Worm (Caenorhabditis elegans): ENCODE results near the gene C27H5.12.

C27H5.12 gene

DNA sequence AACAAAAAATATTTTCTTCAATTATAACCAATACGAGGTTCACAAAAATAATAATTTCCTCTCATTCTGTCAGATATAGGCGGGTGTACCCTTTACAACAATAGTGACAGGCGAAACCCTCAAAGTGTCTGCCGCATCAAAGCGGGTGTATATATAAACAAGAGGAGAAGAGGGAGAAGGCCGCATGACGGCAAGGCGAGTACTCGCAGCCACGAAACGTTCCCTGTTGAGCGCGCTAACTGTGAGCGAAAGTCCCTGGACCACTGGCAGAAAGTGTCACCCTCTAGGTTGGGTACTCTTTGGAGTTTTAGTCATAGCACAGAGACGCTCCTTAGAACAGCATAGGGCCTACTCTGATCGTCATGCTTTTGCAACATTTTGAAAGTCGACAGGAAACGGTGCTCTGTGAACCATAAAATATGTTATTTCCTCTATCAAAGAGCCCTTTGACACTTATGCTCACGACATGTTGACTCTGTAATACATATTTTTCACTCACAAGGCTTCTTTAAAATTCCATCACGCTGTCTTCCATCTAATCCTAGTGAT lies 38.7 kb upstream of the C27H5.12 start, which contains the start of gene pcrg-1:
TSS of gene pcrg-1 (plus strand) at position 499 of the 549 bp plus-strand sequence.
- TF ChIP-seq ama-1 (optimal IDR thresholded peaks at IDR 0.05) (no peak), ets-7 (tag; optimal IDR thresholded peaks at IDR 0.05) (peak; percentile 82), hmbx-1 (tag; optimal IDR thresholded peaks at IDR 0.05) (peak; percentile 62), sea-1 (GFP tag; conservative IDR thresholded peaks at IDR 0.05) (peak; percentile 93), B0310.2 (tag; optimal IDR thresholded peaks at IDR 0.05) (peak; percentile 85), ceh-36 (tag; optimal IDR thresholded peaks at IDR 0.05) (peak; percentile 85), flt-1 (GFP tag; IDR thresholded peaks at IDR 0.05) (peak; percentile 89), scrt-1 (GFP tag; IDR thresholded peaks at IDR 0.05) (peak; percentile 90), hmg-4 (GFP tag; optimal IDR thresholded peaks at IDR 0.05) (peak; percentile 99), tbx-11 (GFP tag; IDR thresholded peaks at IDR 0.05) (peak; percentile 93), pes-1 (GFP tag; IDR thresholded peaks at IDR 0.05) (peak; percentile 93), tra-4 (tag; optimal IDR thresholded peaks at IDR 0.05) (peak; percentile 83), tbx-37 (GFP tag; conservative IDR thresholded peaks at IDR 0.05) (peak; percentile 92), F13C5.2 (tag; optimal IDR thresholded peaks at IDR 0.05) (peak; percentile 94), hnd-1 (tag; optimal IDR thresholded peaks at IDR 0.05) (peak; percentile 75), aly-1 (tag; optimal IDR thresholded peaks at IDR 0.05) (peak; percentile 89), ceh-13 (GFP tag; optimal IDR thresholded peaks at IDR 0.05) (peak; percentile 90)

DNA sequence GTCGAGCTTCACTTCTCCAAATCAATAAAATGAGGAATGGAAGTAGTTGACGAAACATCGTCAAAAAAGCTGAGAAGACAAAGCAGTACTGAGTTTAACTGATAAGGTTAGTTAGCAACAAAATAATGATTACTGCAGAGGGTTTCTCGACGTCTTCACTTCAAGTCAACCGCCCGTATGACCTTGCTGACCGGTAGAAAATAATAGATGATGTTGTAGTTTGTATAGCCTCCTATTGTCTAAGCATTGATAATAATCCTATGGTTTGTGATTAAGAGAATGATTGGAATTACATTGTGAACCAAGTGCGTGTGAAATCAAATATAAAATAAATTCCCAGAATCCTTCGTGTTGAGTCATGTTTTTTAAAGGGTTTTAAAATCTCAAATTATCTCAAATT lies 37.9 kb upstream of the C27H5.12 start, which contains the start of gene E04F6.6:
TSS of gene E04F6.6 (minus strand) at position 258 of the 400 bp plus-strand sequence.
- TF ChIP-seq F13C5.2 (tag; optimal IDR thresholded peaks at IDR 0.05) (no peak), pes-1 (GFP tag; IDR thresholded peaks at IDR 0.05) (no peak), aly-1 (tag; optimal IDR thresholded peaks at IDR 0.05) (no peak), tbx-37 (GFP tag; conservative IDR thresholded peaks at IDR 0.05) (no peak), ama-1 (optimal IDR thresholded peaks at IDR 0.05) (no peak), scrt-1 (GFP tag; IDR thresholded peaks at IDR 0.05) (no peak), ets-7 (tag; optimal IDR thresholded peaks at IDR 0.05) (no peak), sea-1 (GFP tag; conservative IDR thresholded peaks at IDR 0.05) (no peak), hmg-4 (GFP tag; optimal IDR thresholded peaks at IDR 0.05) (no peak), flt-1 (GFP tag; IDR thresholded peaks at IDR 0.05) (no peak)

DNA sequence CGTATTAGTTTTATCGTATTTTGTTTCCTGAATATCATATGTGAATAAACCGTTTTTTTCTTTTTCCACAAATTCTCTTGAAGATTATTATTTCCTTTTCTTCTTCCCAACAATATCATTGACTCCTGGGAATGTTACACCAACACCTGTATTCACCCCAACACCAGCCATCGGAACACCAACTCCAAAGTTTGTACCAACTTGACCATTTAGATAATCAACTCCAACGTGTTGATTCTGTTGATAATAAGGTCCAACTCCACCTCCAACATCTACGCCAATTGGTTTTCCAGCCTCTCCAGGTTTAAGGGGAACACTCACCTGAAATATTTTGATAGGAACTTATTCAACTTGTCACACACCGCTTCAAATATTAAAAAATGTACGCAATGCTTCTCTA lies 36.0 kb upstream of the C27H5.12 start:
- TF ChIP-seq scrt-1 (GFP tag; IDR thresholded peaks at IDR 0.05) (no peak), hmg-4 (GFP tag; optimal IDR thresholded peaks at IDR 0.05) (no peak), tbx-11 (GFP tag; IDR thresholded peaks at IDR 0.05) (no peak), hmbx-1 (tag; optimal IDR thresholded peaks at IDR 0.05) (no peak), tra-4 (tag; optimal IDR thresholded peaks at IDR 0.05) (no peak)

ce11 chrII:7196040-7196439 lies 34.6 kb upstream of the C27H5.12 start, which contains the start of gene maoc-1:
Gene maoc-1, plus strand, starts transcription at chrII:7196276.
- TF ChIP-seq ama-1 (optimal IDR thresholded peaks at IDR 0.05) (no peak), hmbx-1 (tag; optimal IDR thresholded peaks at IDR 0.05) (no peak), sea-1 (GFP tag; conservative IDR thresholded peaks at IDR 0.05) (no peak), hmg-4 (GFP tag; optimal IDR thresholded peaks at IDR 0.05) (no peak), tbx-37 (GFP tag; conservative IDR thresholded peaks at IDR 0.05) (no peak), pes-1 (GFP tag; IDR thresholded peaks at IDR 0.05) (no peak)

DNA sequence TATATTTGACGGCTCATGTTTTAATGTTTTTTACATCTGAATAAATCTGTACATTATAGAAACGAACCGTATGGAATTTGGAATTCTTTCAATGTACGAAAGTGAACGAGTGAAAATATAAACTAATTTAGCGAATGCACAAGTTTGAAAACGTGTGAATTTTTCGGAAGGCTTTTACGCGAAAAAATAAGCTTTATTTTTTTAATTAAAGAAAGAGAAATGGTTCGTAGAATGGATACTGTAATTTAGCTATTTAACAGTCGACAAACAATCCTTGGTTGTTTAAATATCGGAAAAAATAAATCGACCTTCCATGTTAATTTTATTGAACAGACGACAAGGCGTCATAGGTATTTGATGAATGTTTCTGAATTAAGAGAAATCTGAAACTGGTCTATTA lies 34.1 kb upstream of the C27H5.12 start, which contains the start of gene acdh-12:
TSS of gene acdh-12 (minus strand) at position 101 of the 400 bp plus-strand sequence.
- TF ChIP-seq F13C5.2 (tag; optimal IDR thresholded peaks at IDR 0.05) (no peak), sea-1 (GFP tag; conservative IDR thresholded peaks at IDR 0.05) (no peak)

- no peak for TF ChIP-seq F13C5.2 (tag; optimal IDR thresholded peaks at IDR 0.05)
Measured at ce11 chrII:7189120-7189519, 27.7 kb upstream of the C27H5.12 start, which contains the start of gene E04F6.4. Gene E04F6.4, plus strand, starts transcription at chrII:7189420.

DNA sequence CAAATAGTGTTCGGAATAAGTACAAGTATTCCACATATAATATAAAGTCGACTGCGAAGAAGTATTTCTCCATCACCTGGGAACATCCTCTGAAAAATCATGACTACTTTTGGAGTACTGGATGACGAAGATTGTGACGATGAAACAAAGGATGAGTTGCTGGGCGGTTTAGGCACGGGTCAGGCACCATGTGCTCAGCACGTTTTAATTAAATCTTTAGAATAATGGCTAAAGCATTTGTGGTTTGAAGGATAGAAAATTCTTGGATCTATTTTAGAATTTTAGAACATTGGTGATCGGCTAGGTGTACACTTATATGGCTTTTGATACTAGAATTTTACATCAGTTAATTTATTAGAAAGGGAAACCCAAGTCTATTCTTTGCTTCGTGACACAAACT lies 25.7 kb upstream of the C27H5.12 start, which contains the start of gene C27H5.6:
TSS of gene C27H5.6 (minus strand) at position 101 of the 400 bp plus-strand sequence.
- TF ChIP-seq hmbx-1 (tag; optimal IDR thresholded peaks at IDR 0.05), result no peak
- no peak for TF ChIP-seq ets-7 (tag; optimal IDR thresholded peaks at IDR 0.05)
- TF ChIP-seq tra-4 (tag; optimal IDR thresholded peaks at IDR 0.05), result no peak
- TF ChIP-seq sea-1 (GFP tag; conservative IDR thresholded peaks at IDR 0.05), result no peak
- no peak for TF ChIP-seq B0310.2 (tag; optimal IDR thresholded peaks at IDR 0.05)

- TF ChIP-seq ceh-36 (tag; optimal IDR thresholded peaks at IDR 0.05), result no peak
- no peak for TF ChIP-seq B0310.2 (tag; optimal IDR thresholded peaks at IDR 0.05)
- no peak for TF ChIP-seq tra-4 (tag; optimal IDR thresholded peaks at IDR 0.05)
- no peak for TF ChIP-seq pes-1 (GFP tag; IDR thresholded peaks at IDR 0.05)
- no peak for TF ChIP-seq ama-1 (optimal IDR thresholded peaks at IDR 0.05)
Measured at ce11 chrII:7186117-7186516, 24.7 kb upstream of the C27H5.12 start.

Data from whole organism, early embryonic.